Worm (Caenorhabditis elegans): ENCODE measurements around the gene clec-222.

- TF ChIP-seq flt-1 (GFP tag; IDR thresholded peaks at IDR 0.05) (no peak), tab-1 (GFP tag; IDR thresholded peaks at IDR 0.05) (no peak), ztf-29 (GFP tag; IDR thresholded peaks at IDR 0.05) (no peak), med-1 (GFP tag; optimal IDR thresholded peaks at IDR 0.05; ENCODE audit: insufficient read depth) (no peak), klf-2 (GFP tag; conservative IDR thresholded peaks at IDR 0.05) (no peak), ztf-23 (GFP tag; IDR thresholded peaks at IDR 0.05) (no peak), T22C8.4 (GFP tag; IDR thresholded peaks at IDR 0.05) (no peak), ref-1 (GFP tag; conservative IDR thresholded peaks at IDR 0.05) (no peak)
Measured at ce11 chrV:11302698-11303097, 31.5 kb downstream of the clec-222 start, which contains the start of gene srh-46.

Data from whole organism, midembryonic.